Fruit fly (Drosophila melanogaster): ENCODE measurements around the gene Ugt37B1.
A peak's percentile ranks its signal among the peaks of the same experiment; 100 is the strongest.

Ugt37B1 gene

dm6 chr2L:6224202-6224601 is 646 bp upstream of the Ugt37B1 start:
- TF ChIP-seq acj6 (GFP tag; optimal IDR thresholded peaks at IDR 0.05) (no peak), lz (GFP tag; optimal IDR thresholded peaks at IDR 0.05) (no peak), CG11294 (GFP tag; IDR thresholded peaks at IDR 0.05) (no peak), dac (GFP tag; optimal IDR thresholded peaks at IDR 0.05) (no peak), spab (GFP tag; optimal IDR thresholded peaks at IDR 0.05) (no peak), CG31627 (GFP tag; optimal IDR thresholded peaks at IDR 0.05) (no peak), Sox102F (GFP tag; optimal IDR thresholded peaks at IDR 0.05) (no peak)

- no peak for TF ChIP-seq salr (GFP tag; optimal IDR thresholded peaks at IDR 0.05)
- no peak for TF ChIP-seq CG8119 (GFP tag; IDR thresholded peaks at IDR 0.05)
- TF ChIP-seq ss (GFP tag; optimal IDR thresholded peaks at IDR 0.05): no peak
- no peak for TF ChIP-seq pdm3 (GFP tag; optimal IDR thresholded peaks at IDR 0.05)
- TF ChIP-seq CG6163 (GFP tag; IDR thresholded peaks at IDR 0.05): no peak
- TF ChIP-seq Hr4 (GFP tag; optimal IDR thresholded peaks at IDR 0.05): no peak
- TF ChIP-seq CG11762 (GFP tag; optimal IDR thresholded peaks at IDR 0.05; ENCODE audit: insufficient read depth): no peak
- TF ChIP-seq lz (GFP tag; optimal IDR thresholded peaks at IDR 0.05): no peak
- TF ChIP-seq CG10631 (GFP tag; optimal IDR thresholded peaks at IDR 0.05): no peak
- no peak for TF ChIP-seq CG11294 (GFP tag; IDR thresholded peaks at IDR 0.05)
- TF ChIP-seq Eip78C (GFP tag): no peak
- no peak for TF ChIP-seq Met (GFP tag; optimal IDR thresholded peaks at IDR 0.05)
Measured at dm6 chr2L:6228532-6228931, 3.7 kb downstream of the Ugt37B1 start.

- TF ChIP-seq svp (GFP tag) (no peak), net (GFP tag; optimal IDR thresholded peaks at IDR 0.05) (no peak), OdsH (GFP tag; optimal IDR thresholded peaks at IDR 0.05) (no peak), CG16779 (tag; optimal IDR thresholded peaks at IDR 0.05) (no peak), CG6808 (GFP tag; optimal IDR thresholded peaks at IDR 0.05) (no peak), CG3919 (GFP tag; optimal IDR thresholded peaks at IDR 0.05) (no peak), Gug (GFP tag; IDR thresholded peaks at IDR 0.05) (no peak), Met (GFP tag; optimal IDR thresholded peaks at IDR 0.05) (no peak), Eip78C (GFP tag) (no peak), CG15336 (GFP tag; IDR thresholded peaks at IDR 0.05) (no peak), Hr39 (GFP tag; optimal IDR thresholded peaks at IDR 0.05) (no peak), Hr38 (GFP tag; optimal IDR thresholded peaks at IDR 0.05) (no peak)
Measured at dm6 chr2L:6229181-6229755, 4.4 kb downstream of the Ugt37B1 start.

- TF ChIP-seq Sox14 (GFP tag; optimal IDR thresholded peaks at IDR 0.05) (no peak), Ets21C (GFP tag; optimal IDR thresholded peaks at IDR 0.05) (no peak), Eip93F (GFP tag; optimal IDR thresholded peaks at IDR 0.05) (no peak), CG3919 (GFP tag; optimal IDR thresholded peaks at IDR 0.05) (no peak), topi (GFP tag; optimal IDR thresholded peaks at IDR 0.05) (no peak), CG10631 (GFP tag; optimal IDR thresholded peaks at IDR 0.05) (no peak), svp (GFP tag) (peak; percentile 1)
Measured at dm6 chr2L:6236426-6236825, 11.6 kb downstream of the Ugt37B1 start.

dm6 chr2L:6239286-6239685 is 14.4 kb downstream of the Ugt37B1 start:
- TF ChIP-seq CG6792 (GFP tag; optimal IDR thresholded peaks at IDR 0.05) (no peak), CG16779 (tag; optimal IDR thresholded peaks at IDR 0.05) (no peak), Ets96B (tag; optimal IDR thresholded peaks at IDR 0.05) (no peak), Hr4 (GFP tag; optimal IDR thresholded peaks at IDR 0.05) (no peak), salr (GFP tag; optimal IDR thresholded peaks at IDR 0.05) (no peak), Smox (GFP tag; optimal IDR thresholded peaks at IDR 0.05) (no peak), Blimp-1 (GFP tag; optimal IDR thresholded peaks at IDR 0.05) (no peak), Ets21C (GFP tag; optimal IDR thresholded peaks at IDR 0.05) (no peak), Sox15 (GFP tag; optimal IDR thresholded peaks at IDR 0.05) (no peak), ss (GFP tag; optimal IDR thresholded peaks at IDR 0.05) (no peak), svp (GFP tag) (peak; percentile 13), OdsH (GFP tag; optimal IDR thresholded peaks at IDR 0.05) (no peak), net (GFP tag; optimal IDR thresholded peaks at IDR 0.05) (no peak), pdm3 (GFP tag; optimal IDR thresholded peaks at IDR 0.05) (no peak), CG11902 (GFP tag; optimal IDR thresholded peaks at IDR 0.05) (no peak), Sox14 (GFP tag; optimal IDR thresholded peaks at IDR 0.05) (no peak), CG6163 (GFP tag; IDR thresholded peaks at IDR 0.05) (no peak), fkh (GFP tag; optimal IDR thresholded peaks at IDR 0.05) (no peak), Eip78C (GFP tag) (peak; percentile 18), CG3919 (GFP tag; optimal IDR thresholded peaks at IDR 0.05) (no peak), Met (GFP tag; optimal IDR thresholded peaks at IDR 0.05) (no peak), CG6276 (GFP tag; optimal IDR thresholded peaks at IDR 0.05) (no peak), CG32006 (GFP tag; optimal IDR thresholded peaks at IDR 0.05) (peak; percentile 0)
